Fruit fly (Drosophila melanogaster) whole organism, embryonic: ENCODE measurements around the gene CG11700.

ENCODE experiments used
- Atf3 ChIP-seq: fragments of 200-800 bp; sonication (Bioruptor generic); optimal IDR thresholded peaks from 3 replicates; lab custom pipeline; 2016; ENCODE audit warnings: missing biosample characterization, missing genetic modification characterization
- Bteb2 ChIP-seq: fragments of 200-800 bp; sonication (Bioruptor generic); optimal IDR thresholded peaks from 2 replicates; lab custom pipeline; 2016; ENCODE audit warnings: missing biosample characterization, missing genetic modification characterization
- CG10267 ChIP-seq: fragments of 200-800 bp; sonication (Bioruptor generic); optimal IDR thresholded peaks from 2 replicates; lab custom pipeline; 2018; ENCODE audit warnings: missing biosample characterization, mild to moderate bottlenecking, missing genetic modification characterization, moderate library complexity
- CG10321 ChIP-seq: fragments of 200-800 bp; sonication (Bioruptor generic); IDR thresholded peaks from 2 replicates; pipeline ENCODE4 v1.3.6; 2022; ENCODE audit warnings: missing biosample characterization, missing genetic modification characterization
- CG11085 ChIP-seq: fragments of 200-800 bp; sonication (Bioruptor generic); IDR thresholded peaks from 2 replicates; pipeline ENCODE4 v1.3.6; 2022; ENCODE audit warnings: missing biosample characterization, missing genetic modification characterization
- CG11398 ChIP-seq: fragments of 200-800 bp; sonication (Bioruptor generic); optimal IDR thresholded peaks from 2 replicates; lab custom pipeline; 2016; ENCODE audit warnings: missing biosample characterization, missing genetic modification characterization
- CG2120 ChIP-seq: fragments of 200-800 bp; sonication (Bioruptor generic); optimal IDR thresholded peaks from 3 replicates; lab custom pipeline; 2016; ENCODE audit warnings: missing biosample characterization, missing genetic modification characterization
- CG30431 ChIP-seq: fragments of 200-800 bp; sonication (Bioruptor generic); optimal IDR thresholded peaks from 2 replicates; lab custom pipeline; 2017; ENCODE audit warnings: missing biosample characterization, missing genetic modification characterization
- CG32532 ChIP-seq: fragments of 200-800 bp; sonication (Bioruptor generic); IDR thresholded peaks from 2 replicates; pipeline ENCODE4 v1.3.6; 2022; ENCODE audit warnings: missing biosample characterization, missing genetic modification characterization
- CG3726 ChIP-seq: fragments of 200-800 bp; sonication (Bioruptor generic); IDR thresholded peaks from 3 replicates; pipeline ENCODE4, ENCODE4 v1.3.6; 2022; ENCODE audit warnings: missing biosample characterization, missing genetic modification characterization
- CG4424 ChIP-seq: fragments of 200-800 bp; sonication (Bioruptor generic); optimal IDR thresholded peaks from 3 replicates; lab custom pipeline; 2016; ENCODE audit warnings: missing biosample characterization, missing genetic modification characterization
- CG4730 ChIP-seq: fragments of 200-800 bp; sonication (Bioruptor generic); IDR thresholded peaks from 2 replicates; pipeline ENCODE4 v1.3.6; 2022; ENCODE audit warnings: missing biosample characterization, missing genetic modification characterization
- CG4854 ChIP-seq: fragments of 200-800 bp; sonication (Bioruptor generic); optimal IDR thresholded peaks from 2 replicates; lab custom pipeline; 2016; ENCODE audit warnings: missing biosample characterization, missing genetic modification characterization, inconsistent platforms
- CG5953 ChIP-seq: fragments of 200-800 bp; sonication (Bioruptor generic); IDR thresholded peaks from 2 replicates; pipeline ENCODE4 v1.3.6; 2022; ENCODE audit warnings: missing biosample characterization, missing genetic modification characterization
- CG6254 ChIP-seq: fragments of 200-800 bp; sonication (Bioruptor generic); optimal IDR thresholded peaks from 3 replicates; lab custom pipeline; 2017; ENCODE audit warnings: mild to moderate bottlenecking, missing biosample characterization, missing genetic modification reagents, missing genetic modification characterization
- CG8089 ChIP-seq: fragments of 200-800 bp; sonication (Bioruptor generic); optimal IDR thresholded peaks from 3 replicates; lab custom pipeline; 2016; ENCODE audit warnings: missing biosample characterization, missing genetic modification characterization
- CG9876 ChIP-seq: fragments of 200-800 bp; sonication (Bioruptor generic); optimal IDR thresholded peaks from 2 replicates; lab custom pipeline; 2016; ENCODE audit warnings: missing biosample characterization, missing genetic modification characterization
- D19A ChIP-seq: fragments of 200-800 bp; optimal IDR thresholded peaks from 3 replicates; lab custom pipeline; 2019; ENCODE audit warnings: missing biosample characterization, mild to moderate bottlenecking, missing genetic modification characterization, moderate library complexity
- Ets65A ChIP-seq: fragments of 200-800 bp; sonication (Bioruptor generic); peaks from one replicate; lab custom pipeline; 2016; ENCODE audit warnings: missing biosample characterization, missing genetic modification characterization
- Fer1 ChIP-seq: fragments of 200-800 bp; sonication (Bioruptor generic); optimal IDR thresholded peaks from 2 replicates; lab custom pipeline; 2017; ENCODE audit warnings: missing biosample characterization, mild to moderate bottlenecking, missing genetic modification characterization
- Fer2 ChIP-seq: fragments of 200-800 bp; sonication (Bioruptor generic); optimal IDR thresholded peaks from 2 replicates; lab custom pipeline; 2018; ENCODE audit warnings: missing biosample characterization, mild to moderate bottlenecking, missing genetic modification characterization, moderate library complexity
- HHEX ChIP-seq: fragments of 200-800 bp; sonication (Bioruptor generic); optimal IDR thresholded peaks from 3 replicates; lab custom pipeline; 2017; ENCODE audit warnings: missing biosample characterization, mild to moderate bottlenecking, missing genetic modification characterization, missing genetic modification reagents
- HLH4C ChIP-seq: fragments of 200-800 bp; sonication (Bioruptor generic); IDR thresholded peaks from 3 replicates; pipeline ENCODE4 v1.3.6; 2022; ENCODE audit warnings: missing biosample characterization, missing genetic modification characterization; ENCODE audit not compliant: partially characterized antibody
- HmgD ChIP-seq: fragments of 200-800 bp; sonication (Bioruptor generic); optimal IDR thresholded peaks from 3 replicates; lab custom pipeline; 2016; ENCODE audit warnings: missing biosample characterization, missing genetic modification characterization
- Lim3 ChIP-seq: fragments of 200-800 bp; sonication (Bioruptor generic); IDR thresholded peaks from 2 replicates; pipeline ENCODE4 v1.3.6; 2022; ENCODE audit warnings: missing biosample characterization, missing genetic modification characterization
- Mad ChIP-seq: fragments of 200-800 bp; sonication (Bioruptor generic); optimal IDR thresholded peaks from 2 replicates; lab custom pipeline; 2016; ENCODE audit warnings: missing biosample characterization, missing genetic modification characterization
- NC2α ChIP-seq: fragments of 200-800 bp; sonication (Bioruptor generic); optimal IDR thresholded peaks from 2 replicates; lab custom pipeline; 2016; ENCODE audit warnings: missing biosample characterization, missing genetic modification characterization
- Optix ChIP-seq: fragments of 200-800 bp; sonication (Bioruptor generic); IDR thresholded peaks from 3 replicates; pipeline ENCODE4 v1.3.6; 2022; ENCODE audit warnings: missing biosample characterization, missing genetic modification characterization
- Sin3A ChIP-seq: fragments of >200 bp; optimal IDR thresholded peaks from 2 replicates; lab custom pipeline; 2018
- Sox102F ChIP-seq: fragments of 200-800 bp; sonication (Bioruptor generic); optimal IDR thresholded peaks from 2 replicates; lab custom pipeline; 2018; ENCODE audit warnings: missing biosample characterization, mild to moderate bottlenecking, missing genetic modification characterization, moderate library complexity
- TFAM ChIP-seq: fragments of 200-800 bp; sonication (Bioruptor generic); optimal IDR thresholded peaks from 2 replicates; lab custom pipeline; 2017; ENCODE audit warnings: missing biosample characterization, missing genetic modification characterization, inconsistent platforms
- Xrp1 ChIP-seq: fragments of 200-800 bp; sonication (Bioruptor generic); IDR thresholded peaks from 2 replicates; pipeline ENCODE4 v1.3.6; 2022; ENCODE audit warnings: missing biosample characterization, missing genetic modification characterization
- ara ChIP-seq: fragments of 200-800 bp; sonication (Bioruptor generic); IDR thresholded peaks from 2 replicates; pipeline ENCODE4 v1.3.6; 2022; ENCODE audit warnings: missing biosample characterization, missing genetic modification characterization
- bowl ChIP-seq: fragments of 200-800 bp; sonication (Bioruptor generic); IDR thresholded peaks from 2 replicates; pipeline ENCODE4 v1.3.6; 2022; ENCODE audit warnings: missing biosample characterization, missing genetic modification characterization
- btn ChIP-seq: fragments of 200-800 bp; sonication (Bioruptor generic); optimal IDR thresholded peaks from 2 replicates; lab custom pipeline; 2016; ENCODE audit warnings: missing biosample characterization, missing genetic modification characterization
- disco-r ChIP-seq: fragments of 200-800 bp; sonication (Bioruptor generic); optimal IDR thresholded peaks from 2 replicates; lab custom pipeline; 2016; ENCODE audit warnings: missing biosample characterization, missing genetic modification characterization
- en ChIP-seq: fragments of 200-800 bp; sonication (Bioruptor generic); optimal IDR thresholded peaks from 2 replicates; lab custom pipeline; 2016; ENCODE audit warnings: missing biosample characterization, missing genetic modification characterization
- ewg ChIP-seq: fragments of 200-800 bp; sonication (Bioruptor generic); optimal IDR thresholded peaks from 3 replicates; lab custom pipeline; 2017; ENCODE audit warnings: mild to moderate bottlenecking, missing biosample characterization, missing genetic modification reagents, missing genetic modification characterization
- ham ChIP-seq: fragments of 200-800 bp; sonication (Bioruptor generic); IDR thresholded peaks from 2 replicates; pipeline ENCODE4 v1.3.6; 2022; ENCODE audit warnings: missing biosample characterization, missing genetic modification characterization
- jigr1 ChIP-seq: fragments of 200-800 bp; sonication (Bioruptor generic); IDR thresholded peaks from 3 replicates; pipeline ENCODE4 v1.3.6; 2022; ENCODE audit warnings: missing biosample characterization, missing genetic modification characterization
- kay ChIP-seq: fragments of 200-800 bp; sonication (Bioruptor generic); optimal IDR thresholded peaks from 2 replicates; lab custom pipeline; 2016; ENCODE audit warnings: missing biosample characterization, missing genetic modification characterization
- lilli ChIP-seq: fragments of 200-800 bp; sonication (Bioruptor generic); optimal IDR thresholded peaks from 3 replicates; lab custom pipeline; 2016; ENCODE audit warnings: missing biosample characterization, missing genetic modification characterization
- mirr ChIP-seq: fragments of 200-800 bp; sonication (Bioruptor generic); optimal IDR thresholded peaks from 3 replicates; lab custom pipeline; 2018; ENCODE audit warnings: missing biosample characterization, mild to moderate bottlenecking, missing genetic modification characterization
- mld ChIP-seq: fragments of 200-800 bp; sonication (Bioruptor generic); IDR thresholded peaks from 3 replicates; pipeline ENCODE4 v1.3.6; 2022; ENCODE audit warnings: missing biosample characterization, missing genetic modification characterization; ENCODE audit not compliant: partially characterized antibody
- pan ChIP-seq, 4 experiments: fragments of >200 bp in 3 of 4; fragments of 200-800 bp in 1 of 4; sonication (Bioruptor generic) in 1 of 4; optimal IDR thresholded peaks in 3 of 4; IDR thresholded peaks in 1 of 4; 2 replicates each; pipeline versions ENCODE4 v1.3.6 to Lab custom; 2017 to 2022; ENCODE audit warnings: missing biosample characterization in 2 of 4, missing genetic modification characterization in 2 of 4, mixed read lengths in 1 of 4
- pum ChIP-seq: fragments of 200-800 bp; sonication (Bioruptor generic); optimal IDR thresholded peaks from 2 replicates; lab custom pipeline; 2016; ENCODE audit warnings: missing biosample characterization, missing genetic modification characterization
- run ChIP-seq: fragments of 200-800 bp; sonication (Bioruptor generic); optimal IDR thresholded peaks from 3 replicates; lab custom pipeline; 2018; ENCODE audit warnings: missing biosample characterization, mild to moderate bottlenecking, missing genetic modification characterization
- scrt ChIP-seq: fragments of 200-800 bp; sonication (Bioruptor generic); optimal IDR thresholded peaks from 2 replicates; lab custom pipeline; 2018; ENCODE audit warnings: missing biosample characterization, mild to moderate bottlenecking, missing genetic modification characterization, moderate library complexity
- sisA ChIP-seq: fragments of 200-800 bp; sonication (Bioruptor generic); IDR thresholded peaks from 2 replicates; pipeline ENCODE4 v1.3.6; 2022; ENCODE audit warnings: missing biosample characterization, missing genetic modification characterization
- slp2 ChIP-seq: fragments of 200-800 bp; sonication (Bioruptor generic); optimal IDR thresholded peaks from 2 replicates; lab custom pipeline; 2016; ENCODE audit warnings: missing biosample characterization, missing genetic modification characterization
- tna ChIP-seq: fragments of 200-800 bp; sonication (Bioruptor generic); IDR thresholded peaks from 2 replicates; pipeline ENCODE4 v1.3.6; 2022; ENCODE audit warnings: missing biosample characterization, missing genetic modification characterization; ENCODE audit not compliant: partially characterized antibody

The CG11700 gene

dm6 chrX:6263614-6264130 is 19.7 kb downstream of the CG11700 start (continued):
- TF ChIP-seq en (GFP tag; lab: Kevin White, UChicago) (no peak), slp2 (GFP tag; lab: Kevin White, UChicago) (peak; percentile 31), CG3726 (no peak), Xrp1 (GFP tag; lab: Robert Waterston, UW) (peak; percentile 55; the same call in 1 of the 2 replicates), CG8089 (GFP tag; lab: Kevin White, UChicago) (no peak), CG10267 (tag; lab: Kevin White, UChicago) (peak; percentile 65), Atf3 (GFP tag; lab: Kevin White, UChicago) (peak; percentile 11), lilli (GFP tag; lab: Kevin White, UChicago) (peak; percentile 75), ham (no peak), CG2120 (GFP tag; lab: Kevin White, UChicago) (peak; percentile 82), CG9876 (GFP tag; lab: Kevin White, UChicago) (no peak), CG4854 (GFP tag; lab: Kevin White, UChicago) (peak; percentile 61), Fer2 (tag; lab: Kevin White, UChicago) (peak; percentile 13), tna (GFP tag; lab: Robert Waterston, UW) (no peak), HLH4C (GFP tag; lab: Robert Waterston, UW) (no peak), CG30431 (GFP tag; lab: Kevin White, UChicago) (peak; percentile 32), kay (no peak), CG4424 (GFP tag; lab: Kevin White, UChicago) (peak; percentile 61), run (tag; lab: Kevin White, UChicago) (peak; percentile 71), CG11085 (GFP tag; lab: Robert Waterston, UW) (0 out of 2 replicates have a peak, but pooled peaks have one; percentile 25), NC2α (GFP tag; lab: Kevin White, UChicago) (no peak), Sin3A (no peak), jigr1 (GFP tag; lab: Robert Waterston, UW) (0 out of 3 replicates have a peak, but pooled peaks have one; percentile 20), TFAM (no peak), Fer1 (GFP tag; lab: Kevin White, UChicago) (peak; percentile 92), ara (peak; percentile 64; the same call in 1 of the 2 replicates), disco-r (no peak), ewg (GFP tag; lab: Kevin White, UChicago) (peak; percentile 32), Bteb2 (GFP tag; lab: Kevin White, UChicago) (peak; percentile 43), HmgD (GFP tag; lab: Kevin White, UChicago) (no peak), HHEX (GFP tag; lab: Kevin White, UChicago) (peak; percentile 82), CG6254 (peak; percentile 62), Sox102F (GFP tag; lab: Kevin White, UChicago) (peak; percentile 76), mld (no peak), Mad (GFP tag; lab: Kevin White, UChicago) (peak; percentile 64), Ets65A (peak; percentile 95), pan (optimal IDR thresholded peaks at IDR 0.05; lab: Kevin White, UChicago) (no peak), pan (GFP tag; optimal IDR thresholded peaks at IDR 0.05 in 1 of 2, IDR thresholded peaks at IDR 0.05 in 1 of 2) (peak in 1 of 2 experiments; percentile 74), CG5953 (GFP tag; lab: Robert Waterston, UW) (no peak), CG32532 (GFP tag; lab: Robert Waterston, UW) (peak; percentile 71), scrt (GFP tag; lab: Kevin White, UChicago) (peak; percentile 80), btn (GFP tag; lab: Kevin White, UChicago) (no peak), Optix (GFP tag; lab: Robert Waterston, UW) (no peak; the same call in 2 of the 3 replicates), bowl (GFP tag; lab: Robert Waterston, UW) (no peak), CG10321 (GFP tag; lab: Robert Waterston, UW) (no peak), D19A (peak; percentile 77), pum (GFP tag; lab: Kevin White, UChicago) (peak; percentile 24), CG4730 (GFP tag; lab: Robert Waterston, UW) (peak; percentile 49; the same call in 1 of the 2 replicates), Lim3 (GFP tag; lab: Robert Waterston, UW) (no peak), mirr (GFP tag; lab: Kevin White, UChicago) (peak; percentile 84), CG11398 (peak; percentile 26), sisA (GFP tag; lab: Robert Waterston, UW) (peak; percentile 61)
